Worm (Caenorhabditis elegans) whole organism, L3 larva: ENCODE measurements around the gene F25G6.9.
A peak's percentile ranks its signal among the peaks of the same experiment; 100 is the strongest.

Source experiments
- R02D3.7 ChIP-seq: fragments of 150-350 bp; optimal IDR thresholded peaks from 2 replicates; lab custom pipeline; 2014; ENCODE audit warnings: missing biosample characterization, missing genetic modification characterization
- ZK546.5 ChIP-seq: sonication (generic microtip); optimal IDR thresholded peaks from 2 replicates; lab custom pipeline; 2017; ENCODE audit warnings: missing biosample characterization, missing genetic modification characterization
- aly-2 ChIP-seq: fragments of 150-350 bp; optimal IDR thresholded peaks from 2 replicates; lab custom pipeline; 2014; ENCODE audit warnings: missing biosample characterization, missing genetic modification characterization
- ama-1 ChIP-seq: fragments of 150-350 bp; optimal IDR thresholded peaks from 2 replicates; lab custom pipeline; 2018
- ceh-28 ChIP-seq: fragments of 150-350 bp; optimal IDR thresholded peaks from 2 replicates; lab custom pipeline; 2014; ENCODE audit warnings: missing biosample characterization, missing genetic modification reagents, missing genetic modification characterization
- ceh-9 ChIP-seq: sonication (generic microtip); optimal IDR thresholded peaks from 2 replicates; lab custom pipeline; 2018; ENCODE audit warnings: missing biosample characterization, missing genetic modification characterization
- egl-27 ChIP-seq: sonication (generic microtip); optimal IDR thresholded peaks from 4 replicates; lab custom pipeline; 2017; ENCODE audit warnings: missing biosample characterization, missing genetic modification reagents, missing genetic modification characterization
- egl-5 ChIP-seq: fragments of 150-350 bp; optimal IDR thresholded peaks from 2 replicates; lab custom pipeline; 2017; ENCODE audit warnings: missing biosample characterization, missing genetic modification reagents, missing genetic modification characterization, inconsistent platforms
- elt-1 ChIP-seq: fragments of 150-350 bp; optimal IDR thresholded peaks from 2 replicates; lab custom pipeline; 2014; ENCODE audit warnings: missing biosample characterization, missing genetic modification characterization
- elt-2 ChIP-seq: sonication (generic microtip); optimal IDR thresholded peaks from 2 replicates; lab custom pipeline; 2016; ENCODE audit warnings: missing genetic modification reagents, mild to moderate bottlenecking, missing genetic modification characterization, missing compliant biosample characterization
- elt-3 ChIP-seq, 3 experiments: fragments of 150-350 bp in 1 of 3; sonication (generic microtip) in 2 of 3; optimal IDR thresholded peaks; 2 replicates in 2 of 3; 4 replicates in 1 of 3; lab custom pipeline; 2014 to 2017; ENCODE audit warnings: missing biosample characterization in 3 of 3, missing genetic modification characterization in 3 of 3
- eor-1 ChIP-seq, 2 experiments: fragments of 150-350 bp; optimal IDR thresholded peaks; 2 replicates each; lab custom pipeline; 2014 to 2018; ENCODE audit warnings: missing biosample characterization in 2 of 2, missing genetic modification characterization in 2 of 2
- fkh-10 ChIP-seq: sonication (generic microtip); optimal IDR thresholded peaks from 2 replicates; lab custom pipeline; 2017; ENCODE audit warnings: missing biosample characterization, missing genetic modification reagents, missing genetic modification characterization
- fkh-2 ChIP-seq: fragments of 150-350 bp; optimal IDR thresholded peaks from 2 replicates; lab custom pipeline; 2014; ENCODE audit warnings: missing biosample characterization, missing genetic modification reagents, missing genetic modification characterization
- fos-1 ChIP-seq: fragments of 150-350 bp; optimal IDR thresholded peaks from 2 replicates; lab custom pipeline; 2014; ENCODE audit warnings: missing biosample characterization, missing genetic modification characterization
- hmg-11 ChIP-seq: sonication (generic microtip); optimal IDR thresholded peaks from 2 replicates; lab custom pipeline; 2016; ENCODE audit warnings: missing genetic modification characterization, missing compliant biosample characterization
- jun-1 ChIP-seq: fragments of 150-350 bp; optimal IDR thresholded peaks from 2 replicates; lab custom pipeline; 2014; ENCODE audit warnings: missing biosample characterization, missing genetic modification reagents, missing genetic modification characterization
- lin-15B ChIP-seq: fragments of 150-350 bp; optimal IDR thresholded peaks from 2 replicates; lab custom pipeline; 2014; ENCODE audit warnings: missing biosample characterization, missing genetic modification characterization
- lin-39 ChIP-seq: fragments of 150-350 bp; optimal IDR thresholded peaks from 2 replicates; lab custom pipeline; 2018; ENCODE audit warnings: missing biosample characterization, missing genetic modification reagents, missing genetic modification characterization
- lsy-12 ChIP-seq: sonication (generic microtip); optimal IDR thresholded peaks from 2 replicates; lab custom pipeline; 2016; ENCODE audit warnings: mild to moderate bottlenecking, missing genetic modification characterization, missing compliant biosample characterization
- mdl-1 ChIP-seq: fragments of 150-350 bp; optimal IDR thresholded peaks from 2 replicates; lab custom pipeline; 2014; ENCODE audit warnings: missing biosample characterization, missing genetic modification characterization
- mml-1 ChIP-seq: fragments of 150-350 bp; sonication (generic microtip); optimal IDR thresholded peaks from 3 replicates; lab custom pipeline; 2014; ENCODE audit warnings: missing biosample characterization, missing genetic modification characterization
- nfya-1 ChIP-seq: sonication (generic microtip); optimal IDR thresholded peaks from 2 replicates; lab custom pipeline; 2017; ENCODE audit warnings: missing genetic modification characterization, mild to moderate bottlenecking, missing compliant biosample characterization, antibody characterized with exemption, moderate library complexity; ENCODE audit not compliant: insufficient read depth
- nhr-11 ChIP-seq: fragments of 150-350 bp; optimal IDR thresholded peaks from 2 replicates; lab custom pipeline; 2014; ENCODE audit warnings: missing biosample characterization, missing genetic modification characterization
- nhr-12 ChIP-seq: fragments of 150-350 bp; optimal IDR thresholded peaks from 2 replicates; lab custom pipeline; 2014; ENCODE audit warnings: missing biosample characterization, missing genetic modification characterization
- nhr-23 ChIP-seq: fragments of 150-350 bp; optimal IDR thresholded peaks from 2 replicates; lab custom pipeline; 2014; ENCODE audit warnings: missing biosample characterization, missing genetic modification reagents, missing genetic modification characterization
- nhr-237 ChIP-seq: fragments of 150-350 bp; optimal IDR thresholded peaks from 2 replicates; lab custom pipeline; 2014; ENCODE audit warnings: missing biosample characterization, missing genetic modification characterization
- nhr-25 ChIP-seq: sonication (generic microtip); optimal IDR thresholded peaks from 2 replicates; lab custom pipeline; 2017; ENCODE audit warnings: missing biosample characterization, missing genetic modification characterization
- nhr-43 ChIP-seq: sonication (generic microtip); optimal IDR thresholded peaks from 2 replicates; lab custom pipeline; 2016; ENCODE audit warnings: mild to moderate bottlenecking, missing genetic modification characterization, missing compliant biosample characterization; ENCODE audit not compliant: poor library complexity, severe bottlenecking
- nhr-67 ChIP-seq: fragments of 150-350 bp; optimal IDR thresholded peaks from 2 replicates; lab custom pipeline; 2014; ENCODE audit warnings: missing biosample characterization, missing genetic modification characterization
- nhr-76 ChIP-seq: fragments of 150-350 bp; sonication (generic microtip); optimal IDR thresholded peaks from 5 replicates; lab custom pipeline; 2014; ENCODE audit warnings: missing biosample characterization, missing genetic modification characterization
- nhr-77 ChIP-seq: fragments of 150-350 bp; optimal IDR thresholded peaks from 2 replicates; lab custom pipeline; 2014; ENCODE audit warnings: missing biosample characterization, missing genetic modification characterization
- pha-4 ChIP-seq: fragments of 150-350 bp; optimal IDR thresholded peaks from 2 replicates; lab custom pipeline; 2014; ENCODE audit warnings: missing biosample characterization, missing genetic modification reagents, missing genetic modification characterization
- pqm-1 ChIP-seq: fragments of 150-350 bp; optimal IDR thresholded peaks from 2 replicates; lab custom pipeline; 2017; ENCODE audit warnings: missing biosample characterization, missing genetic modification characterization, inconsistent platforms
- skn-1 ChIP-seq: fragments of 150-350 bp; optimal IDR thresholded peaks from 2 replicates; lab custom pipeline; 2014; ENCODE audit warnings: missing biosample characterization, missing genetic modification characterization
- snpc-4 ChIP-seq: fragments of 150-350 bp; optimal IDR thresholded peaks from 2 replicates; lab custom pipeline; 2014; ENCODE audit warnings: missing biosample characterization, missing genetic modification characterization
- tbx-2 ChIP-seq: sonication (generic microtip); optimal IDR thresholded peaks from 2 replicates; lab custom pipeline; 2016; ENCODE audit warnings: mild to moderate bottlenecking, missing genetic modification characterization, missing compliant biosample characterization
- unc-62 ChIP-seq: fragments of 150-350 bp; sonication (generic microtip); optimal IDR thresholded peaks from 4 replicates; lab custom pipeline; 2014; ENCODE audit warnings: missing biosample characterization, missing genetic modification reagents, missing genetic modification characterization
- zag-1 ChIP-seq: fragments of 150-350 bp; optimal IDR thresholded peaks from 2 replicates; lab custom pipeline; 2014; ENCODE audit warnings: missing biosample characterization, missing genetic modification characterization

F25G6.9 gene

ce11 chrV:8607353-8607850 lies 37.6 kb upstream of the F25G6.9 start, which contains the start of gene smk-1:
Gene smk-1 (plus strand): TSS chrV:8607800.
- TF ChIP-seq nhr-25 (peak; percentile 89), aly-2 (tag; lab: Kevin White, UChicago) (no peak), skn-1 (no peak), elt-1 (no peak), nhr-23 (peak; percentile 67)

- TF ChIP-seq nhr-43 (tag; lab: Kevin White, UChicago) (peak; percentile 72), egl-27 (peak; percentile 89), lsy-12 (tag; lab: Kevin White, UChicago) (peak; percentile 59), elt-1 (peak; percentile 43), nhr-237 (no peak), tbx-2 (tag; lab: Kevin White, UChicago) (peak; percentile 61), snpc-4 (tag; lab: Kevin White, UChicago) (peak; percentile 81), nhr-67 (tag; lab: Kevin White, UChicago) (no peak), skn-1 (peak; percentile 57), pha-4 (peak; percentile 98), nfya-1 (peak; percentile 95), fos-1 (tag; lab: Kevin White, UChicago) (peak; percentile 94), lin-15B (tag; lab: Kevin White, UChicago) (peak; percentile 94), unc-62 (GFP tag; lab: Kevin White, UChicago) (peak; percentile 11), pqm-1 (tag; lab: Kevin White, UChicago) (peak; percentile 94), lin-39 (tag; lab: Kevin White, UChicago) (peak; percentile 93), mml-1 (tag; lab: Kevin White, UChicago) (no peak), hmg-11 (tag; lab: Kevin White, UChicago) (peak; percentile 93), egl-5 (peak; percentile 89), fkh-10 (GFP tag; lab: Kevin White, UChicago) (peak; percentile 84), nhr-12 (no peak), eor-1 (tag; optimal IDR thresholded peaks at IDR 0.05; lab: Kevin White, UChicago) (no peak), ZK546.5 (no peak), R02D3.7 (tag; lab: Kevin White, UChicago) (peak; percentile 59), fkh-2 (tag; lab: Kevin White, UChicago) (no peak), nhr-23 (peak; percentile 97), nhr-77 (tag; lab: Kevin White, UChicago) (peak; percentile 25), nhr-76 (tag; lab: Kevin White, UChicago) (no peak), ceh-28 (tag; lab: Kevin White, UChicago) (peak; percentile 87), ceh-9 (tag; lab: Kevin White, UChicago) (no peak), jun-1 (peak; percentile 95), elt-3 (tag; optimal IDR thresholded peaks at IDR 0.05; lab: Kevin White, UChicago) (peak in 1 of 3 experiments; percentile 80), zag-1 (no peak), ama-1 (lab: Kevin White, UChicago) (peak; percentile 86), elt-2 (tag; lab: Kevin White, UChicago) (peak; percentile 88), mdl-1 (peak; percentile 38), nhr-25 (peak; percentile 93), nhr-11 (tag; lab: Kevin White, UChicago) (peak; percentile 72)
These were observed 36.4 kb upstream of the F25G6.9 start, which contains the start of gene vps-60 for ce11 chrV:8606099-8606696. Gene vps-60 (minus strand): TSS chrV:8606128.

- peak; percentile 77 for TF ChIP-seq elt-2 (tag; lab: Kevin White, UChicago)
- no peak for TF ChIP-seq lin-15B (tag; lab: Kevin White, UChicago)
- TF ChIP-seq fkh-2 (tag; lab: Kevin White, UChicago), result no peak
- TF ChIP-seq egl-5, result no peak
- TF ChIP-seq pqm-1 (tag; lab: Kevin White, UChicago), result peak; percentile 82
- peak; percentile 53 for TF ChIP-seq pha-4
- TF ChIP-seq ceh-9 (tag; lab: Kevin White, UChicago), result no peak
- no peak for TF ChIP-seq hmg-11 (tag; lab: Kevin White, UChicago)
- TF ChIP-seq lin-39 (tag; lab: Kevin White, UChicago), result no peak
- no peak for TF ChIP-seq snpc-4 (tag; lab: Kevin White, UChicago)
- peak; percentile 4 for TF ChIP-seq jun-1
- TF ChIP-seq, all 47 proteins: peak for 4
These were observed 33.5 kb upstream of the F25G6.9 start, which contains the start of gene F41E6.5 for ce11 chrV:8603272-8603671. Gene F41E6.5 (plus strand): TSS chrV:8603480.
